Worm (Caenorhabditis elegans): Measurements from ENCODE around the gene npp-5.

Gene npp-5

DNA sequence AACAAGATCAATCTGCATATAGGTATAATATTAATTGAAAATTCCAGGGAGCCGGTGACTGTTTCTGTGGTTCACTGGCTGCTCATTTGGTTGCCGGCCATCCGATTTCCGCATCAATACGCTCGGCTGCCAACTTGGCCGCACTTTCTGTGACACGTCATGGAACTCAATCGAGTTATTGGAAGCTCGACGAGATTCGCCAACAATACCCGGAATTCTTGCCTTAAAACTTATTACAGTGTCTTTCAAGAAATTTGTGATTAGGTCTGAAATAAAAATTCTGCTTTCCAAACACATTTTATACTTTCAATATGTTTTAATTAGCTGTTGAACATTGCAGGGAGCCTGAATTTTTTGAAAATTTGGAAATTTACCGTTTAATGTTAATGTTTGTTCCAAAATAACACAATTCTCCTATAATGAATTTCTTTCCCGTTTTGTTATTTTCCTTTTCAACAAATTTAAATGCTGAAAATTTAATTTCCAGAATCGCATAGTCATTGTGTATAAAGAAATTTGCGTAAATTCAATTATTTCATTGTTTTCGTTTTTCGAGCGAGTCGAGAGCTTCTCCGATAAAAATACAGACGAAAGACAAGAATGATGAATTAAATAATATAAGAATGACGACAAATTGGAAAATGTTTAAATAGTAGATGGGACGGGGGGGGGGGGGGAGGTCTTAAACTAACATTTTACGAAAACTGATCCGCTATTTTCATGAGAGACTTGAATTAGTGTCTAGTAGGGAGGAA lies 14.7 kb upstream of the npp-5 start:
- TF ChIP-seq nhr-25 (tag; optimal IDR thresholded peaks at IDR 0.05) (peak; percentile 34), nhr-21 (tag; optimal IDR thresholded peaks at IDR 0.05) (peak; percentile 24), alr-1 (tag; optimal IDR thresholded peaks at IDR 0.05) (no peak), nhr-129 (tag; optimal IDR thresholded peaks at IDR 0.05) (no peak), fos-1 (tag; optimal IDR thresholded peaks at IDR 0.05) (peak; percentile 0), nhr-77 (tag; optimal IDR thresholded peaks at IDR 0.05) (no peak), zag-1 (tag; optimal IDR thresholded peaks at IDR 0.05) (no peak), sma-3 (GFP tag; optimal IDR thresholded peaks at IDR 0.05) (no peak), Y55F3AM.14 (GFP tag; optimal IDR thresholded peaks at IDR 0.05) (peak; percentile 32), aly-2 (tag; optimal IDR thresholded peaks at IDR 0.05) (no peak)

DNA sequence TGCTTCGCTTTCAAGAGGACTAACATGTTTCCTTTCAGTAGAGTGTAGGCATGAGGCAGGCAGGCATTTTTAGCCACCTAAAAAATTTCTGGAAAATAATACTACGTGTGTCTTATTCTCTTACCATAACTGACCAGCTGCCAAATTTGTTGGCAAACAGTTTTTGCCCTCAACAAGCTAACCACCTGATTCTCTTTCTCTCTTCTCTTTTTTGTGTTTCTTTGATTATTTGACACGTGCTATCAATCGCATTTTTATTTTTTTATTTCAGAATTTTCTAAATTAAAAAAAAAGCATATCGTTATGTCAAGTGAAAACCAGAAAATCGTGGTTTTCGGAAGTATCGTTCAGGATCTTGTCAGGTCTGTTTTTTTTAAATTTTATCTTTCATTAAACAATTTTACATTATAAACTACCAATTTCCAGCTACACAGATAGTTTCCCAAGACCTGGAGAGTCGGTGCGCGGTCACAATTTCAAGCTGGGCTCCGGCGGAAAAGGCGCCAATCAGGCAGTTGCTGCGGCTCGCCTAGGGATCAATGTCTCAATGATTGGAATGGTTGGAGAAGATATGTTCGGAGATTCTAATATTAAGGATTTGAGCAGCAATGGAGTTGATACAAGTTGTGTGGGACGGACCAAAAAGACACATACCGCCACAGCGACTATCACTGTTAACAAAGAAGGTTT lies 12.6 kb upstream of the npp-5 start, which contains the start of gene F07A11.5:
F07A11.5 (plus strand) TSS at position 267 of the 690 bp plus-strand sequence.
- TF ChIP-seq skn-1 (tag; optimal IDR thresholded peaks at IDR 0.05) (no peak), C34F6.9 (tag; optimal IDR thresholded peaks at IDR 0.05) (no peak), F13H6.1 (tag; optimal IDR thresholded peaks at IDR 0.05) (no peak), Y55F3AM.14 (GFP tag; optimal IDR thresholded peaks at IDR 0.05) (no peak), lin-11 (tag; optimal IDR thresholded peaks at IDR 0.05) (no peak)

DNA sequence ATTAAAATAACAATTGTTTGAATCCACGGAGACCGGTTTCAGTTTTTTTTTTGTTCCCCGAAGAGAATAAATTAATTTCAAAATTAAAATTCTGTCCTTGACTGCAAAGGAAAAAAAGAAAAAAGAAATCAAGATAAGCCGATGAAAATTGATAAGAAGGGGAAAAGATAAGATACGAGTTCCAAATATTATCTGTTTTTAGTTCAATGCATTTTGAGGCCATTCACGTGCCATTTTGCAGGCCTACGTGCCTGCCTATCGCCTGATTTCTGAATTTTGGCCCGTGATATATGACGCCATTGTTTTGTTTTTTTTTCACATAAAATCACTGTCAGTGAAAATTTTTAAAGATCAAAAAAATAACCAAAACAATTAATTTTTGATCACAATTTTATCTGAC lies 11.9 kb upstream of the npp-5 start:
- TF ChIP-seq sem-4 (tag; optimal IDR thresholded peaks at IDR 0.05) (no peak), ztf-11 (tag; optimal IDR thresholded peaks at IDR 0.05) (no peak), nhr-10 (tag; optimal IDR thresholded peaks at IDR 0.05) (no peak), nhr-23 (tag; optimal IDR thresholded peaks at IDR 0.05) (no peak), snpc-4 (tag; optimal IDR thresholded peaks at IDR 0.05) (no peak), sma-9 (GFP tag; optimal IDR thresholded peaks at IDR 0.05) (peak; percentile 57), sma-9 (tag; optimal IDR thresholded peaks at IDR 0.05) (no peak), crh-2 (tag; optimal IDR thresholded peaks at IDR 0.05) (peak; percentile 46), dmd-4 (tag; optimal IDR thresholded peaks at IDR 0.05) (no peak), fos-1 (tag; optimal IDR thresholded peaks at IDR 0.05) (peak; percentile 71), mab-5 (tag; optimal IDR thresholded peaks at IDR 0.05) (no peak), gmeb-1 (tag; optimal IDR thresholded peaks at IDR 0.05) (peak; percentile 25), nhr-77 (tag; optimal IDR thresholded peaks at IDR 0.05) (no peak)

DNA sequence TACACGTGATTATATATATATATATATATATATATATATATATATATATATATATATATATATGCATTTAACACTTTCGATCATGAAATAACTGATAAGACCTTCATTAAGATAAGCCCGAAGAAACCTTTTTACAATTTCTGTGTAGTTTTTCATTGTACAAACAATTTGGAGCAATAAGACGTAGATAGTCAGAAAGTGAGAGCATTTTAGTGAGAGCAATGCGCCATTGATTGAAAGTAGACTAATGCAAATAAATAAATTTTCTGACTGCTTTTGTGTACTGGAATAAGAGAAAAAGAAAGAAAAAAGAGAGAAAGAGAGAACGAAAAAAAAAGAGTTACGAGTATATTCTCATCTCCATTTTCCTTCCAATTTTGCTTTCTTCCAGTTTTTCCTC lies 5.0 kb upstream of the npp-5 start:
- TF ChIP-seq ztf-11 (tag; optimal IDR thresholded peaks at IDR 0.05): no peak
- peak; percentile 68 for TF ChIP-seq unc-55 (GFP tag; optimal IDR thresholded peaks at IDR 0.05)
- TF ChIP-seq fos-1 (tag; optimal IDR thresholded peaks at IDR 0.05): peak; percentile 63
- no peak for TF ChIP-seq peb-1 (tag; optimal IDR thresholded peaks at IDR 0.05)
- TF ChIP-seq ztf-1 (GFP tag; conservative IDR thresholded peaks at IDR 0.05): no peak
- TF ChIP-seq mab-5 (tag; optimal IDR thresholded peaks at IDR 0.05): no peak
- TF ChIP-seq C34F6.9 (tag; optimal IDR thresholded peaks at IDR 0.05): no peak
- peak; percentile 12 for TF ChIP-seq sma-9 (GFP tag; optimal IDR thresholded peaks at IDR 0.05)
- TF ChIP-seq sma-9 (tag; optimal IDR thresholded peaks at IDR 0.05): no peak
- TF ChIP-seq crh-2 (tag; optimal IDR thresholded peaks at IDR 0.05): peak; percentile 3
- no peak for TF ChIP-seq unc-62 (GFP tag; optimal IDR thresholded peaks at IDR 0.05)

DNA sequence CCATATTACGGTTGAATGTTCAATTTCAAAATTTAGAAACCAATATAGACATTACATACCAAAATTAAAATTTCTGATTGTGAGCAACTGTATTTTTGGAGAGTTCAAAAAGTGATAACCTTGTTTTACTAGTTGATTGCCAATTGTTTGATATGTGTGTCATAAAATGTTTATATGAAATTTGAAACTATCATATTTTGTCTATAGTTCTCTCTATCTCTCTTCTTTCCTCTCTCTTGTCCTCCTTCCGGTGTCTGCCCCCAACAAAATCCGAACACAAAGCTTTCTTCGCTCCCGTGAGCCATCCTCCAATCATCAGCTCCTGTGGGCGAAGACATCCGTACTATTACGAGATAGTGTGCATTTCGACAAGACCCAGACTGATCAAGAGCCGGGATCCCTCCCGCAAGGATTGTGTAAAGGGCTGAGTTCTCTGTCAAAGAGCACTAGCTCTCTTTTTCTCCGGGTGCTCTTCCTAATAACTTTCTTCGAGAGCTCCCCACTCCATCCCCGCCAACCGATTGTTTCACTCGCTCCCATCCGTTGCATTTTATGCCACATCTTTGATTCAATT lies 2.9 kb upstream of the npp-5 start:
- TF ChIP-seq ama-1 (optimal IDR thresholded peaks at IDR 0.05): no peak
- peak; percentile 58 for TF ChIP-seq F13H6.1 (tag; optimal IDR thresholded peaks at IDR 0.05)
- no peak for TF ChIP-seq ZK546.5 (tag; optimal IDR thresholded peaks at IDR 0.05)
- TF ChIP-seq nhr-237 (tag; optimal IDR thresholded peaks at IDR 0.05): no peak
- TF ChIP-seq ztf-4 (tag; optimal IDR thresholded peaks at IDR 0.05): no peak
- no peak for TF ChIP-seq snpc-4 (tag; optimal IDR thresholded peaks at IDR 0.05)
- TF ChIP-seq sma-9 (GFP tag; optimal IDR thresholded peaks at IDR 0.05): peak; percentile 10
- no peak for TF ChIP-seq sma-9 (tag; optimal IDR thresholded peaks at IDR 0.05)
- TF ChIP-seq lin-39 (tag; optimal IDR thresholded peaks at IDR 0.05): no peak
- no peak for TF ChIP-seq aly-2 (tag; optimal IDR thresholded peaks at IDR 0.05)
- peak; percentile 40 for TF ChIP-seq nhr-129 (tag; optimal IDR thresholded peaks at IDR 0.05)
- TF ChIP-seq alr-1 (tag; optimal IDR thresholded peaks at IDR 0.05): no peak
- TF ChIP-seq sem-4 (tag; optimal IDR thresholded peaks at IDR 0.05): no peak
- TF ChIP-seq lsy-2 (tag; optimal IDR thresholded peaks at IDR 0.05): no peak
- no peak for TF ChIP-seq ceh-16 (tag; optimal IDR thresholded peaks at IDR 0.05)
- TF ChIP-seq C34F6.9 (tag; optimal IDR thresholded peaks at IDR 0.05): peak; percentile 23
- no peak for TF ChIP-seq blmp-1 (tag; optimal IDR thresholded peaks at IDR 0.05; ENCODE audit: insufficient read depth)
- TF ChIP-seq nhr-21 (tag; optimal IDR thresholded peaks at IDR 0.05): no peak
- no peak for TF ChIP-seq nhr-6 (tag; optimal IDR thresholded peaks at IDR 0.05)
- no peak for TF ChIP-seq mbf-1 (tag; optimal IDR thresholded peaks at IDR 0.05)
- no peak for TF ChIP-seq unc-55 (GFP tag; optimal IDR thresholded peaks at IDR 0.05)
- TF ChIP-seq egl-27 (tag; optimal IDR thresholded peaks at IDR 0.05): no peak
- TF ChIP-seq ceh-82 (tag; optimal IDR thresholded peaks at IDR 0.05): no peak
- TF ChIP-seq ztf-1 (GFP tag; conservative IDR thresholded peaks at IDR 0.05): no peak
- TF ChIP-seq sma-3 (GFP tag; optimal IDR thresholded peaks at IDR 0.05): no peak
